Worm (Caenorhabditis elegans) whole organism, midembryonic: ENCODE data around the gene pelo-1.

Source experiments
- T22C8.4 ChIP-seq: fragments of 200-800 bp; sonication (Bioruptor generic); IDR thresholded peaks from 2 replicates; pipeline ENCODE4 v1.3.6; 2022; ENCODE audit warnings: missing genetic modification characterization, missing compliant biosample characterization
- cog-1 ChIP-seq: sonication (generic microtip); optimal IDR thresholded peaks from 2 replicates; lab custom pipeline; 2016; ENCODE audit warnings: missing genetic modification characterization, missing compliant biosample characterization
- flt-1 ChIP-seq: fragments of 200-800 bp; sonication (Bioruptor generic); IDR thresholded peaks from 2 replicates; pipeline ENCODE4 v1.3.6; 2022; ENCODE audit warnings: missing genetic modification characterization, missing compliant biosample characterization
- klf-2 ChIP-seq: fragments of 200-800 bp; sonication (Bioruptor generic); conservative IDR thresholded peaks from 2 replicates; pipeline ENCODE4 v1.3.6; 2022; ENCODE audit warnings: missing genetic modification reagents, missing genetic modification characterization, missing compliant biosample characterization
- med-1 ChIP-seq: sonication (generic microtip); optimal IDR thresholded peaks from 2 replicates; lab custom pipeline; 2017; ENCODE audit warnings: missing genetic modification characterization, mild to moderate bottlenecking, missing compliant biosample characterization, antibody characterized with exemption, missing genetic modification reagents; ENCODE audit not compliant: insufficient read depth
- ref-1 ChIP-seq: fragments of 200-800 bp; sonication (Bioruptor generic); conservative IDR thresholded peaks from 2 replicates; pipeline ENCODE4 v1.3.6; 2022; ENCODE audit warnings: missing genetic modification reagents, missing genetic modification characterization, missing compliant biosample characterization
- tab-1 ChIP-seq: fragments of 200-800 bp; sonication (Bioruptor generic); IDR thresholded peaks from 2 replicates; pipeline ENCODE4 v1.3.6; 2022; ENCODE audit warnings: missing genetic modification characterization, missing compliant biosample characterization
- ztf-23 ChIP-seq: fragments of 200-800 bp; sonication (Bioruptor generic); IDR thresholded peaks from 2 replicates; pipeline ENCODE4 v1.3.6; 2022; ENCODE audit warnings: missing genetic modification reagents, missing genetic modification characterization, missing compliant biosample characterization
- ztf-29 ChIP-seq: fragments of 200-800 bp; sonication (Bioruptor generic); IDR thresholded peaks from 2 replicates; pipeline ENCODE4 v1.3.6; 2022; ENCODE audit warnings: missing genetic modification reagents, missing genetic modification characterization, missing compliant biosample characterization

The pelo-1 gene

DNA sequence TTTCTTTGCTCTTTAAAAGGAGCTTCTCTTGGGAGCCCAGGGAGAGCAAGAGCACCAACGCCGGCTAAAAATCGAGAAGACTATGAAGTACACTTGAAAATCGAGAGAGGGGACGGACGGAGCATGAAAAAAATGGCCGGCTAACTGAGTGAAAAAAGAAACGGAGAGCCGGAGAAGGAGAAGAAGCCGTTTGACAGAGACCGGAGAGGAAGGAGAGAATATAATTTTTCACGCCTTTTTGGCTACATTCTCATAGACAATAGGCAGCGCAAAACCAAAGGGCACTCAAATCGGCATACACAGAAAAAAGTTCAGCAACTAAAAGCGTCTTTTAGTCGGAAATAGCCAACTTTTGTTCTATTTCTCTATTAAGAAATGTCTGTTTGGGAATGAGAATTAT, 17.5 kb upstream of the pelo-1 start:
- TF ChIP-seq T22C8.4: no peak
- TF ChIP-seq tab-1 (GFP tag; lab: Robert Waterston, UW): no peak
- TF ChIP-seq med-1 (GFP tag; lab: Kevin White, UChicago): no peak
- TF ChIP-seq ztf-23 (GFP tag; lab: Robert Waterston, UW): no peak
- no peak for TF ChIP-seq ref-1 (GFP tag; lab: Robert Waterston, UW)
- no peak for TF ChIP-seq ztf-29 (GFP tag; lab: Robert Waterston, UW)
- TF ChIP-seq klf-2 (GFP tag; lab: Robert Waterston, UW): no peak
- TF ChIP-seq flt-1 (GFP tag; lab: Robert Waterston, UW): no peak
- no peak for TF ChIP-seq cog-1 (tag; lab: Kevin White, UChicago)

DNA sequence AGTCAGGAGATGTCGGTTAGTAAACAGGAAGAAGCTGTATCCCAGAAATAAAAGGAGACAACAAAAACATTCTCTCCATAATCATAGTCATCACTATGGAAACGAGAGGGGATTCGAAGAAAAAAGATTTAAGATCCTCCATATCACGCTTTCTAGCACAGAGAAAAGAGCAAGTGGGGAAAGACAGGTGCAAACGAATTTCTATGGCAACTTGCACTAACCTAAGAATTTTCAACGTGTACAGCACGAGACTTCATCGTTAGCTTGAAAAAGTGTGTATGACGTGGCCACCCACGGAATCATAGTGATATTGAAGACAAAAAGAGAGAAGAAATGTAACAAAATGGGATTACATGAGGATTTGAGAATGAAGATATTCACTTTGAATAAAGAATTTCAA, 16.8 kb upstream of the pelo-1 start:
- TF ChIP-seq cog-1 (tag; lab: Kevin White, UChicago) (no peak), ref-1 (GFP tag; lab: Robert Waterston, UW) (no peak), med-1 (GFP tag; lab: Kevin White, UChicago) (no peak), ztf-23 (GFP tag; lab: Robert Waterston, UW) (no peak), T22C8.4 (no peak), flt-1 (GFP tag; lab: Robert Waterston, UW) (no peak), tab-1 (GFP tag; lab: Robert Waterston, UW) (no peak), ztf-29 (GFP tag; lab: Robert Waterston, UW) (no peak), klf-2 (GFP tag; lab: Robert Waterston, UW) (no peak)

DNA sequence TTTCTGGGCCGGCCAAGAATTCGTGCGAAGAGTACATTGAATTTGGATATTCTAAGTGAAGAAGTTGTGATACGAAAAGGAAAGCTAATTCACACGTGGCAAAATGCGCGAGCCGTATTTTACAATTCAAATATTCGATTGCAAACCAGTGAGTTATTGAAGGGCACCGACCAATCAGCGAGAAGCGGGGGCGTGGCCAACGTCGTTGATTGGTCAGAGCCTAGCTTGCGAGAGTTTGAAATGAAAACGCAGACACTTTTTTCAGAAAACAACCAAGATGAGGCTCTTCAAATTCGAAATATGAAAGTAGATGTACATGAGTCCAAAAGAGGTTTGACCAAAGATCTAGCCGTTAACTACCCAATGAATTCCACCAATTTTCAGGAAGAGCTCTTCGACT, 6.6 kb upstream of the pelo-1 start:
- TF ChIP-seq T22C8.4 (no peak), ztf-29 (GFP tag; lab: Robert Waterston, UW) (no peak), med-1 (GFP tag; lab: Kevin White, UChicago) (no peak)

DNA sequence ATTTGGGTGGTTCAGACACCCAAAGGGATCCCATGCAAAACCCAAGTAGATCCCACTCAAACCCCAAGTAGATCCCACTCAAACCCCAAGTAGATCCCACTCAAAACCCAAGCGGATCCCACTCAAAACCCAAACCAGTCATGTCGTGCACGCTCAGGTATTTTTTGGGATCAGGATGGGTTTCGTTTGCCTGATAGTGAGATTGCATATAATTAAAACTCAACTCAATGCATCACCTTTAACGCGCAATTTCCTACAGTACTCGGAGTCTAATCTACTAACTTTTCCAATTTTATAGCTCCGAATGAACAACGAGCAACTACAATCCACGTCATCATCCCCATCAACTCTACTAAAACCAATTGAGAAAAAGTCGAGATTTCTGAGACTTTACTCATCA, 5.2 kb upstream of the pelo-1 start, which contains the start of gene phlp-2:
Gene phlp-2 (plus strand): TSS at position 301 of the 400 bp plus-strand sequence.
- TF ChIP-seq T22C8.4: no peak
- TF ChIP-seq ztf-29 (GFP tag; lab: Robert Waterston, UW): no peak
- TF ChIP-seq cog-1 (tag; lab: Kevin White, UChicago): no peak
- no peak for TF ChIP-seq ref-1 (GFP tag; lab: Robert Waterston, UW)
- no peak for TF ChIP-seq tab-1 (GFP tag; lab: Robert Waterston, UW)
- no peak for TF ChIP-seq ztf-23 (GFP tag; lab: Robert Waterston, UW)
- no peak for TF ChIP-seq klf-2 (GFP tag; lab: Robert Waterston, UW)
- no peak for TF ChIP-seq flt-1 (GFP tag; lab: Robert Waterston, UW)
- no peak for TF ChIP-seq med-1 (GFP tag; lab: Kevin White, UChicago)

DNA sequence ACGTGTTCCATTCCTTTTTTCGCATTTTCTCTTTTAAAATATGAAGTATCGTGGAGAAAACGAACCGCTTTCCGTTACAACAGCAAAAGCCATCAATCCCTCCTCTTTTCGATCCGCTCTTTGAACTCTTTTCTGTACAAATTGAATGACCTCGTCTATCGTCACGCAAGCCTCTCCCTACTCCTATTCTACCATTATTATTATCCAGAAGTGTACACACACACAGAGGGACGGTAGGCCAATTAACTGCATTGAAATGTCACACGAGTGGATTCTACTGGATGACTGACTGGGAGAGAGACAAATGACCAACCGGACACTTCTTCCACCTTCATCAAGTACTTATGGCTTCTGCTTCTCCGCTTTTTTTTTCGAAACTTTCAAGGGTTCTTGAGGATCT, 4.2 kb upstream of the pelo-1 start:
- TF ChIP-seq ztf-23 (GFP tag; lab: Robert Waterston, UW) (no peak), flt-1 (GFP tag; lab: Robert Waterston, UW) (no peak), klf-2 (GFP tag; lab: Robert Waterston, UW) (no peak), ref-1 (GFP tag; lab: Robert Waterston, UW) (no peak), T22C8.4 (no peak), med-1 (GFP tag; lab: Kevin White, UChicago) (no peak), cog-1 (tag; lab: Kevin White, UChicago) (no peak), ztf-29 (GFP tag; lab: Robert Waterston, UW) (no peak), tab-1 (GFP tag; lab: Robert Waterston, UW) (no peak)

DNA sequence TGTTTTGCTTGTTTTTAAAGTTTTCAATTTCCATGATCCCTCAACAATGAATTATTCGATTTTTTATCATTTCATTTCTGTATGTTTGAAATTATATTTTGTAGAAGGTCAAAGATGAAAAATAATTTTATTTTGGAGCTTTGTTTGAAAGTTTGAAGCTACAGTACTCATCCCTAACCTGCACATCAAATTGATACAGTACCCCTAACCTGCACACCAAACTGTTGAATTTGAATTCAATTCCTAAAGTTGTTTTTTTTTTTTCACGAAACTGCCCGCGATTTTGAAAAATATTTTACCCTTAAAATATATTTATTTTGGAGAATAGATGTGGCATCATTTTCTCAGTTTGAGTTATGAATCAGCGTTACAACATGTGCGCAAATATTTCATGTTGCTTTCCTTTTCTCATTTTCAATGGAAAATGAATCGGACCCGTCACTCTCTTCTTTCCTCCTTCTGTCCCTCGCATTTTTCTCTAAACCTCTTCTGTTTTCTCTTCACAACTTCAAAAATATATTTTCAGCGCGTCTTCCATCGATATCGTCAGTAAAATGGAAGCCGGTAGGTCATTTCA, 1.8 kb upstream of the pelo-1 start, which contains the start of gene R74.8:
Gene R74.8 (plus strand): TSS at position 527 of the 577 bp plus-strand sequence.
- no peak for TF ChIP-seq tab-1 (GFP tag; lab: Robert Waterston, UW)
- no peak for TF ChIP-seq ref-1 (GFP tag; lab: Robert Waterston, UW)
- no peak for TF ChIP-seq T22C8.4
- TF ChIP-seq med-1 (GFP tag; lab: Kevin White, UChicago): no peak
- no peak for TF ChIP-seq ztf-23 (GFP tag; lab: Robert Waterston, UW)
- TF ChIP-seq cog-1 (tag; lab: Kevin White, UChicago): no peak
- no peak for TF ChIP-seq flt-1 (GFP tag; lab: Robert Waterston, UW)
- no peak for TF ChIP-seq ztf-29 (GFP tag; lab: Robert Waterston, UW)
- TF ChIP-seq klf-2 (GFP tag; lab: Robert Waterston, UW): no peak

DNA sequence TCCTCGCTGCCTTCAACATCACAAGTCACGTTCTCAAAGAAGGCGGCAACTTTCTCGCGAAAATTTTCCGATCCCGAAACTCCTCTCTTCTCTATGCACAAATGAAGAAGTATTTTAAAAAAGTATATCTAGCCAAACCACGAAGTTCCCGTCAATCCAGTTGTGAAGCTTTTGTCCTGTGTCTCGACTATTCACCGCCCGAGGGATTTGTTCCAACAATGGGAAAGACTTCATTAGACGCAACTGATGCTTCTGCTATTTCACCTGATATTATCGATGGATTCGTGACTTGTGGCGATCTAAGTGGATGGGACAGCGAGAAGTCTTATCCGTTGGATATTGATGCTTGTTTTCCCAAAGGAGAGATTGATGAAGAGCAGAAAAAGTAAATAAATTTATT, 942 bp upstream of the pelo-1 start:
- TF ChIP-seq ztf-23 (GFP tag; lab: Robert Waterston, UW): no peak
- TF ChIP-seq ztf-29 (GFP tag; lab: Robert Waterston, UW): no peak
- TF ChIP-seq T22C8.4: no peak
- no peak for TF ChIP-seq cog-1 (tag; lab: Kevin White, UChicago)
- TF ChIP-seq klf-2 (GFP tag; lab: Robert Waterston, UW): no peak
- TF ChIP-seq med-1 (GFP tag; lab: Kevin White, UChicago): no peak
- TF ChIP-seq flt-1 (GFP tag; lab: Robert Waterston, UW): no peak
- TF ChIP-seq tab-1 (GFP tag; lab: Robert Waterston, UW): no peak
- TF ChIP-seq ref-1 (GFP tag; lab: Robert Waterston, UW): no peak

DNA sequence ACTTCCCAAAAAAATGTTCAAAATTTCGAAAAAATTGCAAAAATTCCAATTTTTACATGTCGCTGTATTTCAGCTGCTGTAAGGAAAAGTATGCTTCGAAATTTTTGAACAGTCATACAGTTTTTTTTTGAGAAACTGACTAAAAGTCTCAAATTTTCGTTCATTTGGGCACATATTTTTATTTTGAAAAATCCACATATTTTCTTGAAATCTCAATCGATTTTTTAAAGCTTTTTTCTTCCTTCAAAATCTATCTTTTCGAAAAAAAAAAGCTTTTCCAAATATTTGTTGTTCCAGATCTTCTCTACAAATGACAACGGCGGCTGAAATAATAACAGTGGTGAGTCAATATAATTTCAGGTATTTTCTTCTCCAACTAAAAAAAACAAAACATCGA, 7.0 kb downstream of the pelo-1 start, which contains the start of gene asd-1:
Gene asd-1 (plus strand): TSS at position 298 of the 397 bp plus-strand sequence.
- no peak for TF ChIP-seq tab-1 (GFP tag; lab: Robert Waterston, UW)
- TF ChIP-seq flt-1 (GFP tag; lab: Robert Waterston, UW): no peak
- TF ChIP-seq med-1 (GFP tag; lab: Kevin White, UChicago): no peak
- TF ChIP-seq ztf-29 (GFP tag; lab: Robert Waterston, UW): no peak
- TF ChIP-seq cog-1 (tag; lab: Kevin White, UChicago): no peak
- no peak for TF ChIP-seq ztf-23 (GFP tag; lab: Robert Waterston, UW)
- no peak for TF ChIP-seq ref-1 (GFP tag; lab: Robert Waterston, UW)
- TF ChIP-seq T22C8.4: no peak
- no peak for TF ChIP-seq klf-2 (GFP tag; lab: Robert Waterston, UW)
